Worm (Caenorhabditis elegans) whole organism, L1 larva: Measurements from ENCODE around the gene F59G1.4.

Source experiments
- F16B12.6 ChIP-seq: fragments of 150-350 bp; optimal IDR thresholded peaks from 2 replicates; lab custom pipeline; 2014; ENCODE audit warnings: missing biosample characterization, missing genetic modification characterization
- aly-2 ChIP-seq: fragments of 150-350 bp; optimal IDR thresholded peaks from 2 replicates; lab custom pipeline; 2014; ENCODE audit warnings: missing biosample characterization, missing genetic modification characterization
- elt-3 ChIP-seq, 6 experiments: fragments of 150-350 bp in 1 of 6; sonication (generic microtip); optimal IDR thresholded peaks; 2 replicates each; lab custom pipeline; 2017 to 2018; ENCODE audit warnings: missing biosample characterization in 6 of 6, missing genetic modification characterization in 6 of 6, inconsistent platforms in 1 of 6
- fkh-4 ChIP-seq: sonication (generic microtip); optimal IDR thresholded peaks from 2 replicates; lab custom pipeline; 2016; ENCODE audit warnings: missing compliant biosample characterization, missing genetic modification characterization, borderline replicate concordance
- hlh-17 ChIP-seq: fragments of 200-800 bp; sonication (Bioruptor generic); optimal IDR thresholded peaks from 2 replicates; lab custom pipeline; 2018; ENCODE audit warnings: missing genetic modification characterization, mild to moderate bottlenecking, missing compliant biosample characterization, moderate library complexity, borderline replicate concordance
- lin-13 ChIP-seq: fragments of 150-350 bp; optimal IDR thresholded peaks from 2 replicates; lab custom pipeline; 2014; ENCODE audit warnings: missing biosample characterization, missing genetic modification reagents, missing genetic modification characterization
- lin-39 ChIP-seq: fragments of 150-350 bp; optimal IDR thresholded peaks from 2 replicates; lab custom pipeline; 2014; ENCODE audit warnings: missing biosample characterization, missing genetic modification reagents, missing genetic modification characterization
- mdl-1 ChIP-seq, 2 experiments: fragments of 150-350 bp; optimal IDR thresholded peaks; 2 replicates each; lab custom pipeline; 2014 to 2017; ENCODE audit warnings: missing biosample characterization in 2 of 2, missing genetic modification characterization in 2 of 2, inconsistent platforms in 1 of 2
- nhr-11 ChIP-seq: fragments of 150-350 bp; optimal IDR thresholded peaks from 2 replicates; lab custom pipeline; 2014; ENCODE audit warnings: missing biosample characterization, missing genetic modification characterization
- nhr-237 ChIP-seq: fragments of 150-350 bp; optimal IDR thresholded peaks from 2 replicates; lab custom pipeline; 2014; ENCODE audit warnings: missing biosample characterization, missing genetic modification characterization
- pqm-1 ChIP-seq: sonication (generic microtip); optimal IDR thresholded peaks from 3 replicates; lab custom pipeline; 2017; ENCODE audit warnings: missing biosample characterization, missing genetic modification characterization
- unc-30 ChIP-seq: sonication (generic microtip); optimal IDR thresholded peaks from 2 replicates; lab custom pipeline; 2017; ENCODE audit warnings: missing biosample characterization, missing genetic modification characterization
- unc-62 ChIP-seq: fragments of 150-350 bp; optimal IDR thresholded peaks from 2 replicates; lab custom pipeline; 2014; ENCODE audit warnings: missing biosample characterization, missing genetic modification reagents, missing genetic modification characterization

DNA sequence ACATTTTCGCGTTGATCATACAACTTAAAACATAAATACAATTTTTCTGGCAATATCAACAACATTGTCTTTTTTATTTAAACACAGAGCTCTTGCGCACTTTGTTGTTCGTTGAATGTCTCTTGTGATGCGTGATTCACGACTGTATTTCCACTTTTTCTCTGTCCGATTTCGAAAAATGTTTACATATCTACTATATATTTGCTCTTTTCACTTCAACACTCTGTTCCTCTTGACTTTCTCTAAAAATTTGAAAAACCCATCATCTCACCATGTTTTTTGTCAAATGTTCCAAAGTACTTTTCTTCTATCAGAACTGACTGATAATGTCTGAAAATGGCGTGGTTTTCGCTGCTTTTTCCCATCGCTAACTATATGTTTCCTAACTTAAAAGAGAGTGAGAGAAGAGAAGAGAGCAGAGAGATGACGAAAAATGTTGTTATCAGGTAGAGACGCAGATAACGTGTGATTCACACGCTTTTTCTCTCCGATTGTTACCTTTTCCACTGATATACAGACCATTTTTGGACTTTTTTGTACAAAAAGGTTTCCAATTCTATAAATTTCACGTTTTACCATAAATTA is 16.1 kb downstream of the F59G1.4 start:
- TF ChIP-seq fkh-4 (no peak), aly-2 (tag; lab: Kevin White, UChicago) (no peak), unc-30 (tag; lab: Kevin White, UChicago) (no peak), F16B12.6 (tag; lab: Kevin White, UChicago) (no peak), nhr-11 (no peak), elt-3 (tag; optimal IDR thresholded peaks at IDR 0.05; lab: Kevin White, UChicago) (no peak), pqm-1 (tag; lab: Kevin White, UChicago) (peak; percentile 91), hlh-17 (no peak), lin-13 (GFP tag; lab: Kevin White, UChicago) (no peak), unc-62 (GFP tag; lab: Kevin White, UChicago) (no peak), nhr-237 (tag; lab: Kevin White, UChicago) (no peak), mdl-1 (tag; optimal IDR thresholded peaks at IDR 0.05; lab: Kevin White, UChicago) (no peak), lin-39 (tag; lab: Kevin White, UChicago) (no peak)
